Worm (Caenorhabditis elegans) whole organism, midembryonic: ENCODE measurements around the gene daf-36.

Experiments
- cog-1 ChIP-seq: sonication (generic microtip); optimal IDR thresholded peaks from 2 replicates; lab custom pipeline; 2016; ENCODE audit warnings: missing genetic modification characterization, missing compliant biosample characterization
- flt-1 ChIP-seq: fragments of 200-800 bp; sonication (Bioruptor generic); IDR thresholded peaks from 2 replicates; pipeline ENCODE4 v1.3.6; 2022; ENCODE audit warnings: missing genetic modification characterization, missing compliant biosample characterization
- med-1 ChIP-seq: sonication (generic microtip); optimal IDR thresholded peaks from 2 replicates; lab custom pipeline; 2017; ENCODE audit warnings: missing genetic modification characterization, mild to moderate bottlenecking, missing compliant biosample characterization, antibody characterized with exemption, missing genetic modification reagents; ENCODE audit not compliant: insufficient read depth
- ref-1 ChIP-seq: fragments of 200-800 bp; sonication (Bioruptor generic); conservative IDR thresholded peaks from 2 replicates; pipeline ENCODE4 v1.3.6; 2022; ENCODE audit warnings: missing genetic modification reagents, missing genetic modification characterization, missing compliant biosample characterization
- ztf-23 ChIP-seq: fragments of 200-800 bp; sonication (Bioruptor generic); IDR thresholded peaks from 2 replicates; pipeline ENCODE4 v1.3.6; 2022; ENCODE audit warnings: missing genetic modification reagents, missing genetic modification characterization, missing compliant biosample characterization
- ztf-29 ChIP-seq: fragments of 200-800 bp; sonication (Bioruptor generic); IDR thresholded peaks from 2 replicates; pipeline ENCODE4 v1.3.6; 2022; ENCODE audit warnings: missing genetic modification reagents, missing genetic modification characterization, missing compliant biosample characterization

DNA sequence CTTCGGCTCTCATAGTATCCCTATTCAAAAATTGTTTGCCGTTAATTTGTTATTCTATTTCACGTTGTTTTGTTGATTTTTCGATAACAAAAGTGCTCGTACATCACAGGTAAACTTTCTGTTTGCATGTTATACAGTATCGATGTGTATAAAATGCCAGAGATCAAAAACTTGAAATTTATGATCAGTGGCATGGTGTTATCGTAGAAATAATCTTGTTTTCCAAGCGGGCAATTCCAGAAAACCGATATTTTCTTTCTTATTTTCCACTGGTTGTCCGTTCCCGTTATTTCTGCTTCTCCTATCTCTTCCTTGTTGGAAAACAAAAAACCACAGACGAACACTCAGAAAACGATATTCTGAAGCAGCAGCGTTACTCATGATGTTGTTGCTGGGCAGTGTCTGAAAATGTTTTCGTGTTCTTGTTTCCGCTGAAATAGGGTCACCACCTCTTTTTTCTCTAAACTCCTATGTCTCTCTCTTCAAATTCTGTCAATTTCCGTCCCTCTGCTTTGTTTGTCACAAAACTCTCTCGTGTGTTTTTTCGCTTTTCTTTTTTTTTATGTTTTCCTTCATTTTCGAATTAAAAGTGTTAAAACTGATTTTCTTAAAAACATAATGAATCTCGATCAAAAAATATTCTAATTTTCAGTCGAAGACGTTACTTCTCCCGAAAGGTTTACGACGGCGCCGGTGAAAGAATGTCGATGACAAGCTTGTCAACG, 22.9 kb upstream of the daf-36 start, which contains the start of gene akt-1:
- TF ChIP-seq med-1 (GFP tag; lab: Kevin White, UChicago) (no peak), ref-1 (GFP tag; lab: Robert Waterston, UW) (no peak), flt-1 (GFP tag; lab: Robert Waterston, UW) (no peak), ztf-23 (GFP tag; lab: Robert Waterston, UW) (no peak), ztf-29 (GFP tag; lab: Robert Waterston, UW) (no peak), cog-1 (tag; lab: Kevin White, UChicago) (no peak)
